Fruit fly (Drosophila melanogaster): ENCODE measurements around the gene ppk21.

Gene ppk21

dm6 chr3R:29715277-29715676 is 50.7 kb downstream of the ppk21 start, which contains the start of gene Dup99B:
TSS of gene Dup99B (minus strand) at chr3R:29715377.
- TF ChIP-seq CG8319 (GFP tag; optimal IDR thresholded peaks at IDR 0.05) (no peak), pdm3 (GFP tag; optimal IDR thresholded peaks at IDR 0.05) (no peak), Blimp-1 (GFP tag; optimal IDR thresholded peaks at IDR 0.05) (no peak), CG8119 (GFP tag; IDR thresholded peaks at IDR 0.05) (no peak), CG6276 (GFP tag; optimal IDR thresholded peaks at IDR 0.05) (no peak), acj6 (GFP tag; optimal IDR thresholded peaks at IDR 0.05) (no peak), CG6792 (GFP tag; optimal IDR thresholded peaks at IDR 0.05) (no peak), CG31627 (GFP tag; optimal IDR thresholded peaks at IDR 0.05) (no peak), Sox102F (GFP tag; optimal IDR thresholded peaks at IDR 0.05) (no peak), Eip78C (GFP tag) (no peak), svp (GFP tag) (no peak), cyc (GFP tag; optimal IDR thresholded peaks at IDR 0.05) (no peak), CG11762 (GFP tag; optimal IDR thresholded peaks at IDR 0.05; ENCODE audit: insufficient read depth) (no peak), Gug (GFP tag; IDR thresholded peaks at IDR 0.05) (no peak), dac (GFP tag; optimal IDR thresholded peaks at IDR 0.05) (no peak)

dm6 chr3R:29716043-29716781 is 51.6 kb downstream of the ppk21 start:
- TF ChIP-seq Eip78C (GFP tag) = peak; percentile 36
- no peak for TF ChIP-seq CG6854 (GFP tag; optimal IDR thresholded peaks at IDR 0.05)
- no peak for TF ChIP-seq CG7368 (GFP tag; optimal IDR thresholded peaks at IDR 0.05)
- peak; percentile 6 for TF ChIP-seq OdsH (GFP tag; optimal IDR thresholded peaks at IDR 0.05)
- peak; percentile 5 for TF ChIP-seq CG3919 (GFP tag; optimal IDR thresholded peaks at IDR 0.05)
- TF ChIP-seq CG1621 (tag; optimal IDR thresholded peaks at IDR 0.05) = no peak

All from whole organism, prepupa.